Fruit fly (Drosophila melanogaster) whole organism, adult: ENCODE measurements around the gene Mst57Da.

Experiments
- CG11617 ChIP-seq: fragments of 200-800 bp; sonication (Bioruptor generic); optimal IDR thresholded peaks from 2 replicates; lab custom pipeline; 2017; ENCODE audit warnings: mild to moderate bottlenecking, missing biosample characterization, missing genetic modification reagents, missing genetic modification characterization
- CG12768 ChIP-seq: fragments of 200-800 bp; sonication (Bioruptor generic); optimal IDR thresholded peaks from 2 replicates; lab custom pipeline; 2017; ENCODE audit warnings: missing biosample characterization, missing genetic modification characterization, mild to moderate bottlenecking, moderate library complexity, missing genetic modification reagents
- CG14711 ChIP-seq: fragments of 200-800 bp; sonication (Bioruptor generic); optimal IDR thresholded peaks from 2 replicates; lab custom pipeline; 2018; ENCODE audit warnings: missing biosample characterization, mild to moderate bottlenecking, missing genetic modification characterization, moderate library complexity
- CG1620 ChIP-seq: fragments of 200-800 bp; sonication (Bioruptor generic); optimal IDR thresholded peaks from 2 replicates; lab custom pipeline; 2016; ENCODE audit warnings: missing biosample characterization, missing genetic modification characterization
- CG33017 ChIP-seq: fragments of 200-800 bp; sonication (Bioruptor generic); optimal IDR thresholded peaks from 2 replicates; lab custom pipeline; 2018; ENCODE audit warnings: missing biosample characterization, mild to moderate bottlenecking, missing genetic modification characterization, moderate library complexity
- CG5204 ChIP-seq: fragments of 200-800 bp; sonication (Bioruptor generic); optimal IDR thresholded peaks from 2 replicates; lab custom pipeline; 2016; ENCODE audit warnings: missing biosample characterization, missing genetic modification characterization
- CG7045 ChIP-seq: fragments of 200-800 bp; sonication (Bioruptor generic); optimal IDR thresholded peaks from 2 replicates; lab custom pipeline; 2017; ENCODE audit warnings: missing biosample characterization, mild to moderate bottlenecking, missing genetic modification characterization
- CG7101 ChIP-seq: fragments of 200-800 bp; sonication (Bioruptor generic); optimal IDR thresholded peaks from 2 replicates; lab custom pipeline; 2018; ENCODE audit warnings: missing biosample characterization, mild to moderate bottlenecking, missing genetic modification characterization, moderate library complexity
- Clk ChIP-seq: fragments of 200-800 bp; sonication (Bioruptor generic); optimal IDR thresholded peaks from 2 replicates; lab custom pipeline; 2017; ENCODE audit warnings: missing biosample characterization, missing genetic modification characterization
- Crg-1 ChIP-seq: fragments of 200-800 bp; sonication (Bioruptor generic); optimal IDR thresholded peaks from 2 replicates; lab custom pipeline; 2016; ENCODE audit warnings: missing biosample characterization, missing genetic modification characterization
- Hr96 ChIP-seq: fragments of 200-800 bp; sonication (Bioruptor generic); optimal IDR thresholded peaks from 2 replicates; lab custom pipeline; 2016; ENCODE audit warnings: missing biosample characterization, missing genetic modification characterization
- Mnt ChIP-seq: fragments of 200-800 bp; sonication (Bioruptor generic); optimal IDR thresholded peaks from 2 replicates; lab custom pipeline; 2016; ENCODE audit warnings: missing biosample characterization, mild to moderate bottlenecking, missing genetic modification characterization
- bab1 ChIP-seq: fragments of 200-800 bp; sonication (Bioruptor generic); optimal IDR thresholded peaks from 3 replicates; lab custom pipeline; 2019; ENCODE audit warnings: missing biosample characterization, mild to moderate bottlenecking, missing genetic modification characterization, moderate library complexity
- cic ChIP-seq: fragments of 200-800 bp; sonication (Bioruptor generic); optimal IDR thresholded peaks from 2 replicates; lab custom pipeline; 2017; ENCODE audit warnings: missing biosample characterization, mild to moderate bottlenecking, missing genetic modification characterization, moderate library complexity
- cnc ChIP-seq, 2 experiments: fragments of >200 bp; optimal IDR thresholded peaks; 2 replicates each; lab custom pipeline; 2017
- kay ChIP-seq: fragments of 200-800 bp; sonication (Bioruptor generic); peaks from one replicate; lab custom pipeline; 2016; ENCODE audit warnings: missing biosample characterization, missing genetic modification characterization, borderline replicate concordance
- ovo ChIP-seq: fragments of 200-800 bp; sonication (Bioruptor generic); optimal IDR thresholded peaks from 2 replicates; lab custom pipeline; 2016; ENCODE audit warnings: missing biosample characterization, missing genetic modification characterization
- pad ChIP-seq: fragments of 200-800 bp; sonication (Bioruptor generic); optimal IDR thresholded peaks from 3 replicates; lab custom pipeline; 2017; ENCODE audit warnings: missing biosample characterization, missing genetic modification characterization, mild to moderate bottlenecking, moderate library complexity, missing genetic modification reagents
- tj ChIP-seq: fragments of 200-800 bp; sonication (Bioruptor generic); optimal IDR thresholded peaks from 3 replicates; lab custom pipeline; 2017; ENCODE audit warnings: missing biosample characterization, mild to moderate bottlenecking, missing genetic modification characterization, moderate library complexity
- toe ChIP-seq: fragments of 200-800 bp; sonication (Bioruptor generic); optimal IDR thresholded peaks from 2 replicates; lab custom pipeline; 2016; ENCODE audit warnings: missing biosample characterization, missing genetic modification characterization

Gene Mst57Da

dm6 chr3R:25815179-25815578, 16.5 kb downstream of the Mst57Da start, which contains the start of gene CG14354:
Gene CG14354 (plus strand): TSS chr3R:25815479.
- TF ChIP-seq Mnt (GFP tag; lab: Kevin White, UChicago) (no peak), cnc (optimal IDR thresholded peaks at IDR 0.05; lab: Kevin White, UChicago) (no peak), Crg-1 (GFP tag; lab: Kevin White, UChicago) (no peak), CG7045 (GFP tag; lab: Kevin White, UChicago) (no peak), CG12768 (GFP tag; lab: Kevin White, UChicago) (no peak), CG14711 (no peak), CG5204 (no peak), CG33017 (tag; lab: Kevin White, UChicago) (no peak), CG1620 (GFP tag; lab: Kevin White, UChicago) (no peak), CG11617 (GFP tag; lab: Kevin White, UChicago) (no peak), Hr96 (GFP tag; lab: Kevin White, UChicago) (no peak), pad (no peak), bab1 (GFP tag; lab: Kevin White, UChicago) (no peak), tj (GFP tag; lab: Kevin White, UChicago) (no peak)

- TF ChIP-seq CG12768 (GFP tag; lab: Kevin White, UChicago), result no peak
- TF ChIP-seq cnc (optimal IDR thresholded peaks at IDR 0.05; lab: Kevin White, UChicago), result no peak
- no peak for TF ChIP-seq Mnt (GFP tag; lab: Kevin White, UChicago)
- TF ChIP-seq bab1 (GFP tag; lab: Kevin White, UChicago), result no peak
- no peak for TF ChIP-seq CG33017 (tag; lab: Kevin White, UChicago)
- no peak for TF ChIP-seq CG5204
- no peak for TF ChIP-seq toe (GFP tag; lab: Kevin White, UChicago)
- no peak for TF ChIP-seq CG1620 (GFP tag; lab: Kevin White, UChicago)
- no peak for TF ChIP-seq ovo
Measured at dm6 chr3R:25811611-25812010, 20.1 kb downstream of the Mst57Da start, which contains the start of the genes Acam and CG17770. Gene Acam (plus strand): TSS chr3R:25811911. Gene CG17770 (plus strand): TSS chr3R:25811911.

- TF ChIP-seq cnc (optimal IDR thresholded peaks at IDR 0.05; lab: Kevin White, UChicago), result no peak
- no peak for TF ChIP-seq kay (GFP tag; lab: Kevin White, UChicago)
- TF ChIP-seq Crg-1 (GFP tag; lab: Kevin White, UChicago), result no peak
- no peak for TF ChIP-seq cic (GFP tag; lab: Kevin White, UChicago)
- TF ChIP-seq CG1620 (GFP tag; lab: Kevin White, UChicago), result no peak
- no peak for TF ChIP-seq toe (GFP tag; lab: Kevin White, UChicago)
- no peak for TF ChIP-seq tj (GFP tag; lab: Kevin White, UChicago)
- TF ChIP-seq CG7045 (GFP tag; lab: Kevin White, UChicago), result no peak
Measured at dm6 chr3R:25810796-25811195, 20.9 kb downstream of the Mst57Da start, which contains the start of gene CG5024. Gene CG5024 (plus strand): TSS chr3R:25811096.

dm6 chr3R:25806145-25806544, 25.6 kb downstream of the Mst57Da start, which contains the start of gene BG642167:
Gene BG642167 (plus strand): TSS chr3R:25806445.
- TF ChIP-seq cic (GFP tag; lab: Kevin White, UChicago), result no peak
- no peak for TF ChIP-seq Hr96 (GFP tag; lab: Kevin White, UChicago)
- TF ChIP-seq CG7045 (GFP tag; lab: Kevin White, UChicago), result no peak
- TF ChIP-seq CG7101 (tag; lab: Kevin White, UChicago), result no peak
- TF ChIP-seq CG33017 (tag; lab: Kevin White, UChicago), result no peak
- TF ChIP-seq Mnt (GFP tag; lab: Kevin White, UChicago), result no peak
- no peak for TF ChIP-seq CG5204
- no peak for TF ChIP-seq pad
- TF ChIP-seq CG1620 (GFP tag; lab: Kevin White, UChicago), result no peak
- TF ChIP-seq CG14711, result no peak
- TF ChIP-seq CG11617 (GFP tag; lab: Kevin White, UChicago), result no peak
- no peak for TF ChIP-seq CG12768 (GFP tag; lab: Kevin White, UChicago)
- TF ChIP-seq tj (GFP tag; lab: Kevin White, UChicago), result no peak
- TF ChIP-seq Crg-1 (GFP tag; lab: Kevin White, UChicago), result no peak
- no peak for TF ChIP-seq ovo
- TF ChIP-seq Clk (GFP tag; lab: Kevin White, UChicago), result no peak
- TF ChIP-seq toe (GFP tag; lab: Kevin White, UChicago), result no peak

dm6 chr3R:25791807-25792206, 39.9 kb downstream of the Mst57Da start:
- TF ChIP-seq CG1620 (GFP tag; lab: Kevin White, UChicago) (no peak), pad (no peak), Crg-1 (GFP tag; lab: Kevin White, UChicago) (no peak), Clk (GFP tag; lab: Kevin White, UChicago) (no peak), CG7101 (tag; lab: Kevin White, UChicago) (no peak), Mnt (GFP tag; lab: Kevin White, UChicago) (no peak), toe (GFP tag; lab: Kevin White, UChicago) (no peak), CG11617 (GFP tag; lab: Kevin White, UChicago) (no peak), CG14711 (no peak), CG7045 (GFP tag; lab: Kevin White, UChicago) (no peak), bab1 (GFP tag; lab: Kevin White, UChicago) (no peak), tj (GFP tag; lab: Kevin White, UChicago) (no peak), cic (GFP tag; lab: Kevin White, UChicago) (no peak), CG5204 (no peak), kay (GFP tag; lab: Kevin White, UChicago) (no peak), ovo (no peak), Hr96 (GFP tag; lab: Kevin White, UChicago) (no peak), CG33017 (tag; lab: Kevin White, UChicago) (no peak), cnc (optimal IDR thresholded peaks at IDR 0.05; lab: Kevin White, UChicago) (no peak)

- TF ChIP-seq toe (GFP tag; lab: Kevin White, UChicago), result no peak
- no peak for TF ChIP-seq Clk (GFP tag; lab: Kevin White, UChicago)
- TF ChIP-seq pad, result no peak
- TF ChIP-seq bab1 (GFP tag; lab: Kevin White, UChicago), result no peak
- no peak for TF ChIP-seq Mnt (GFP tag; lab: Kevin White, UChicago)
- TF ChIP-seq CG5204, result no peak
- no peak for TF ChIP-seq tj (GFP tag; lab: Kevin White, UChicago)
- TF ChIP-seq CG33017 (tag; lab: Kevin White, UChicago), result no peak
- TF ChIP-seq cic (GFP tag; lab: Kevin White, UChicago), result no peak
- TF ChIP-seq Crg-1 (GFP tag; lab: Kevin White, UChicago), result no peak
Measured at dm6 chr3R:25790371-25790770, 41.3 kb downstream of the Mst57Da start, which contains the start of gene CG31093. Gene CG31093 (minus strand): TSS chr3R:25790471.
